Worm (Caenorhabditis elegans) whole organism, L2 larva: ENCODE results near the gene K02E7.1.

Experiments
- ZK546.5 ChIP-seq: sonication (generic microtip); optimal IDR thresholded peaks from 2 replicates; lab custom pipeline; 2017; ENCODE audit warnings: missing biosample characterization, missing genetic modification characterization
- aly-2 ChIP-seq: fragments of 150-350 bp; optimal IDR thresholded peaks from 2 replicates; lab custom pipeline; 2014; ENCODE audit warnings: missing biosample characterization, missing genetic modification characterization
- ama-1 ChIP-seq: fragments of 150-350 bp; optimal IDR thresholded peaks from 2 replicates; lab custom pipeline; 2018; ENCODE audit warnings: inconsistent platforms
- crh-2 ChIP-seq: sonication (generic microtip); optimal IDR thresholded peaks from 2 replicates; lab custom pipeline; 2017; ENCODE audit warnings: missing biosample characterization, missing genetic modification characterization
- fos-1 ChIP-seq: fragments of 150-350 bp; optimal IDR thresholded peaks from 2 replicates; lab custom pipeline; 2014; ENCODE audit warnings: missing biosample characterization, missing genetic modification characterization
- lin-13 ChIP-seq: fragments of 150-350 bp; optimal IDR thresholded peaks from 2 replicates; lab custom pipeline; 2014; ENCODE audit warnings: missing biosample characterization, missing genetic modification reagents, missing genetic modification characterization
- mab-5 ChIP-seq: fragments of 150-350 bp; optimal IDR thresholded peaks from 2 replicates; lab custom pipeline; 2014; ENCODE audit warnings: missing biosample characterization, missing genetic modification characterization
- mdl-1 ChIP-seq, 2 experiments: fragments of 150-350 bp in 1 of 2; sonication (generic microtip) in 1 of 2; optimal IDR thresholded peaks; 2 replicates each; lab custom pipeline; 2017; ENCODE audit warnings: missing biosample characterization in 2 of 2, missing genetic modification characterization in 2 of 2
- nhr-10 ChIP-seq: sonication (generic microtip); optimal IDR thresholded peaks from 2 replicates; lab custom pipeline; 2017; ENCODE audit warnings: missing biosample characterization, missing genetic modification characterization
- nhr-11 ChIP-seq: fragments of 150-350 bp; optimal IDR thresholded peaks from 2 replicates; lab custom pipeline; 2014; ENCODE audit warnings: missing biosample characterization, missing genetic modification characterization
- skn-1 ChIP-seq: sonication (generic microtip); optimal IDR thresholded peaks from 2 replicates; lab custom pipeline; 2017; ENCODE audit warnings: missing biosample characterization, missing genetic modification characterization
- unc-62 ChIP-seq: fragments of 150-350 bp; optimal IDR thresholded peaks from 2 replicates; lab custom pipeline; 2014; ENCODE audit warnings: missing biosample characterization, missing genetic modification reagents, missing genetic modification characterization
- ztf-4 ChIP-seq: fragments of 150-350 bp; optimal IDR thresholded peaks from 2 replicates; lab custom pipeline; 2014; ENCODE audit warnings: missing biosample characterization, missing genetic modification characterization

ce11 chrII:1088527-1089230, 5.7 kb downstream of the K02E7.1 start:
- TF ChIP-seq fos-1 (tag; lab: Kevin White, UChicago), result no peak
- TF ChIP-seq ZK546.5, result no peak
- no peak for TF ChIP-seq lin-13 (GFP tag; lab: Kevin White, UChicago)
- no peak for TF ChIP-seq mab-5 (tag; lab: Kevin White, UChicago)
- TF ChIP-seq ztf-4 (tag; lab: Kevin White, UChicago), result no peak
- TF ChIP-seq skn-1 (tag; lab: Kevin White, UChicago), result no peak
- no peak for TF ChIP-seq nhr-10 (tag; lab: Kevin White, UChicago)
- no peak for TF ChIP-seq aly-2 (tag; lab: Kevin White, UChicago)
- TF ChIP-seq unc-62 (GFP tag; lab: Kevin White, UChicago), result no peak
- TF ChIP-seq ama-1 (lab: Kevin White, UChicago), result no peak
- TF ChIP-seq mdl-1 (tag; optimal IDR thresholded peaks at IDR 0.05; lab: Kevin White, UChicago), result no peak
- TF ChIP-seq nhr-11 (tag; lab: Kevin White, UChicago), result no peak
- no peak for TF ChIP-seq crh-2 (tag; lab: Kevin White, UChicago)
